Worm (Caenorhabditis elegans) whole organism, L1 larva: ENCODE data around the gene T11G6.5.

Source experiments
- C16A3.4 ChIP-seq: fragments of 150-350 bp; optimal IDR thresholded peaks from 2 replicates; lab custom pipeline; 2014; ENCODE audit warnings: missing biosample characterization, missing genetic modification characterization
- F16B12.6 ChIP-seq: fragments of 150-350 bp; optimal IDR thresholded peaks from 2 replicates; lab custom pipeline; 2014; ENCODE audit warnings: missing biosample characterization, missing genetic modification characterization
- blmp-1 ChIP-seq: fragments of 150-350 bp; optimal IDR thresholded peaks from 2 replicates; lab custom pipeline; 2014; ENCODE audit warnings: missing biosample characterization, missing genetic modification characterization
- ceh-8 ChIP-seq: fragments of 200-800 bp; sonication (Bioruptor generic); optimal IDR thresholded peaks from 2 replicates; lab custom pipeline; 2018; ENCODE audit warnings: mild to moderate bottlenecking, missing genetic modification characterization, moderate library complexity, missing compliant biosample characterization
- ceh-82 ChIP-seq, 3 experiments: fragments of 150-350 bp in 1 of 3; sonication (generic microtip) in 2 of 3; optimal IDR thresholded peaks; 2 replicates each; lab custom pipeline; 2014 to 2017; ENCODE audit warnings: missing biosample characterization in 3 of 3, missing genetic modification characterization in 3 of 3
- ceh-88 ChIP-seq: fragments of 200-800 bp; sonication (Bioruptor generic); IDR thresholded peaks from 2 replicates; pipeline ENCODE4 v1.3.6; 2022; ENCODE audit warnings: missing genetic modification characterization, missing compliant biosample characterization
- ceh-90 ChIP-seq: sonication (generic microtip); optimal IDR thresholded peaks from 2 replicates; lab custom pipeline; 2016; ENCODE audit warnings: missing genetic modification characterization, missing compliant biosample characterization
- dpl-1 ChIP-seq, 3 experiments: fragments of 150-350 bp in 2 of 3; sonication (generic microtip) in 1 of 3; optimal IDR thresholded peaks; 2 replicates each; lab custom pipeline; 2014 to 2017; ENCODE audit warnings: missing biosample characterization in 3 of 3, missing genetic modification characterization in 3 of 3, missing genetic modification reagents in 3 of 3
- dsc-1 ChIP-seq: sonication (generic microtip); optimal IDR thresholded peaks from 2 replicates; lab custom pipeline; 2016; ENCODE audit warnings: mild to moderate bottlenecking, missing genetic modification characterization, missing compliant biosample characterization
- efl-1 ChIP-seq, 4 experiments: fragments of 150-350 bp; optimal IDR thresholded peaks in 3 of 4; peaks in 1 of 4; 1 replicate in 1 of 4; 2 replicates in 3 of 4; lab custom pipeline; 2014; ENCODE audit warnings: missing biosample characterization in 2 of 4, missing genetic modification characterization in 2 of 4, missing genetic modification reagents in 2 of 4
- egl-13 ChIP-seq: sonication (generic microtip); optimal IDR thresholded peaks from 2 replicates; lab custom pipeline; 2016; ENCODE audit warnings: missing genotype, missing genetic modification reagents, missing genetic modification characterization, missing compliant biosample characterization
- elt-3 ChIP-seq, 6 experiments: fragments of 150-350 bp in 1 of 6; sonication (generic microtip); optimal IDR thresholded peaks; 2 replicates each; lab custom pipeline; 2017 to 2018; ENCODE audit warnings: missing biosample characterization in 6 of 6, missing genetic modification characterization in 6 of 6, inconsistent platforms in 1 of 6
- fkh-10 ChIP-seq: sonication (generic microtip); optimal IDR thresholded peaks from 2 replicates; lab custom pipeline; 2017; ENCODE audit warnings: missing biosample characterization, missing genetic modification reagents, missing genetic modification characterization
- fkh-8 ChIP-seq: sonication (generic microtip); optimal IDR thresholded peaks from 2 replicates; lab custom pipeline; 2016; ENCODE audit warnings: mild to moderate bottlenecking, missing genetic modification characterization, missing compliant biosample characterization
- irx-1 ChIP-seq: sonication (generic microtip); optimal IDR thresholded peaks from 2 replicates; lab custom pipeline; 2016; ENCODE audit warnings: missing genetic modification characterization, missing compliant biosample characterization
- isw-1 ChIP-seq: fragments of 200-800 bp; sonication (Bioruptor generic); IDR thresholded peaks from 2 replicates; pipeline ENCODE4 v1.3.6; 2022; ENCODE audit warnings: missing genetic modification characterization, missing compliant biosample characterization
- lin-35 ChIP-seq, 2 experiments: fragments of 150-350 bp; optimal IDR thresholded peaks; 2 replicates each; lab custom pipeline; 2014; ENCODE audit warnings: missing biosample characterization in 2 of 2, missing genetic modification characterization in 2 of 2, missing genetic modification reagents in 2 of 2
- lin-39 ChIP-seq: fragments of 150-350 bp; optimal IDR thresholded peaks from 2 replicates; lab custom pipeline; 2014; ENCODE audit warnings: missing biosample characterization, missing genetic modification reagents, missing genetic modification characterization
- lir-3 ChIP-seq: sonication (generic microtip); optimal IDR thresholded peaks from 2 replicates; lab custom pipeline; 2016; ENCODE audit warnings: mild to moderate bottlenecking, missing genetic modification characterization, moderate library complexity, missing compliant biosample characterization; ENCODE audit not compliant: poor library complexity
- lsy-2 ChIP-seq, 2 experiments: fragments of 150-350 bp; optimal IDR thresholded peaks; 2 replicates each; lab custom pipeline; 2014; ENCODE audit warnings: missing biosample characterization in 2 of 2, missing genetic modification characterization in 2 of 2
- mdl-1 ChIP-seq, 2 experiments: fragments of 150-350 bp; optimal IDR thresholded peaks; 2 replicates each; lab custom pipeline; 2014 to 2017; ENCODE audit warnings: missing biosample characterization in 2 of 2, missing genetic modification characterization in 2 of 2, inconsistent platforms in 1 of 2
- mep-1 ChIP-seq: fragments of 150-350 bp; optimal IDR thresholded peaks from 2 replicates; lab custom pipeline; 2014; ENCODE audit warnings: missing biosample characterization, missing genetic modification characterization
- nhr-11 ChIP-seq: fragments of 150-350 bp; optimal IDR thresholded peaks from 2 replicates; lab custom pipeline; 2014; ENCODE audit warnings: missing biosample characterization, missing genetic modification characterization
- nhr-12 ChIP-seq: sonication (generic microtip); optimal IDR thresholded peaks from 2 replicates; lab custom pipeline; 2017; ENCODE audit warnings: missing biosample characterization, missing genetic modification characterization
- nhr-20 ChIP-seq: sonication (generic microtip); optimal IDR thresholded peaks from 2 replicates; lab custom pipeline; 2016; ENCODE audit warnings: mild to moderate bottlenecking, missing genetic modification characterization, missing compliant biosample characterization
- nhr-237 ChIP-seq: fragments of 150-350 bp; optimal IDR thresholded peaks from 2 replicates; lab custom pipeline; 2014; ENCODE audit warnings: missing biosample characterization, missing genetic modification characterization
- nhr-47 ChIP-seq: sonication (generic microtip); optimal IDR thresholded peaks from 2 replicates; lab custom pipeline; 2016; ENCODE audit warnings: mild to moderate bottlenecking, missing genetic modification characterization, moderate library complexity, missing compliant biosample characterization
- nhr-71 ChIP-seq: sonication (generic microtip); optimal IDR thresholded peaks from 2 replicates; lab custom pipeline; 2016; ENCODE audit warnings: mild to moderate bottlenecking, missing genetic modification characterization, moderate library complexity, missing compliant biosample characterization
- nhr-84 ChIP-seq: sonication (generic microtip); optimal IDR thresholded peaks from 2 replicates; lab custom pipeline; 2017; ENCODE audit warnings: missing biosample characterization, missing genetic modification characterization
- nhr-90 ChIP-seq: sonication (generic microtip); optimal IDR thresholded peaks from 2 replicates; lab custom pipeline; 2016; ENCODE audit warnings: mild to moderate bottlenecking, missing genetic modification characterization, missing compliant biosample characterization; ENCODE audit not compliant: poor library complexity
- pqm-1 ChIP-seq: sonication (generic microtip); optimal IDR thresholded peaks from 3 replicates; lab custom pipeline; 2017; ENCODE audit warnings: missing biosample characterization, missing genetic modification characterization
- rnt-1 ChIP-seq: sonication (generic microtip); optimal IDR thresholded peaks from 2 replicates; lab custom pipeline; 2016; ENCODE audit warnings: mild to moderate bottlenecking, missing genetic modification characterization, moderate library complexity, missing compliant biosample characterization
- skn-1 ChIP-seq: fragments of 150-350 bp; optimal IDR thresholded peaks from 2 replicates; lab custom pipeline; 2014; ENCODE audit warnings: missing biosample characterization, missing genetic modification characterization
- snpc-4 ChIP-seq: fragments of 150-350 bp; optimal IDR thresholded peaks from 2 replicates; lab custom pipeline; 2014; ENCODE audit warnings: missing biosample characterization, missing genetic modification characterization
- snu-23 ChIP-seq: sonication (generic microtip); optimal IDR thresholded peaks from 2 replicates; lab custom pipeline; 2016; ENCODE audit warnings: missing genetic modification characterization, missing compliant biosample characterization
- swsn-7 ChIP-seq: sonication (generic microtip); optimal IDR thresholded peaks from 2 replicates; lab custom pipeline; 2016; ENCODE audit warnings: missing genetic modification characterization, missing compliant biosample characterization
- tbx-2 ChIP-seq: sonication (generic microtip); optimal IDR thresholded peaks from 2 replicates; lab custom pipeline; 2016; ENCODE audit warnings: missing genetic modification characterization, missing compliant biosample characterization
- unc-130 ChIP-seq: fragments of 150-350 bp; optimal IDR thresholded peaks from 2 replicates; lab custom pipeline; 2017; ENCODE audit warnings: missing biosample characterization, missing genetic modification characterization, inconsistent platforms
- unc-30 ChIP-seq: sonication (generic microtip); optimal IDR thresholded peaks from 2 replicates; lab custom pipeline; 2017; ENCODE audit warnings: missing biosample characterization, missing genetic modification characterization
- xbp-1 ChIP-seq: sonication (generic microtip); optimal IDR thresholded peaks from 2 replicates; lab custom pipeline; 2016; ENCODE audit warnings: missing genetic modification characterization, missing compliant biosample characterization

Gene T11G6.5

ce11 chrIV:10842705-10843364 is at the start of gene T11G6.5:
Gene T11G6.5, minus strand, starts transcription at chrIV:10842755.
- TF ChIP-seq dsc-1 (tag; lab: Kevin White, UChicago) (peak; percentile 3), swsn-7 (tag; lab: Kevin White, UChicago) (peak; percentile 16), nhr-47 (tag; lab: Kevin White, UChicago) (peak; percentile 10), rnt-1 (tag; lab: Kevin White, UChicago) (peak; percentile 49), unc-30 (tag; lab: Kevin White, UChicago) (no peak), fkh-8 (tag; lab: Kevin White, UChicago) (no peak), ceh-88 (GFP tag; lab: Robert Waterston, UW) (no peak), skn-1 (tag; lab: Kevin White, UChicago) (peak; percentile 37), unc-130 (tag; lab: Kevin White, UChicago) (peak; percentile 14), lsy-2 (tag; optimal IDR thresholded peaks at IDR 0.05; lab: Kevin White, UChicago) (peak; percentile 87 to 97), mdl-1 (tag; optimal IDR thresholded peaks at IDR 0.05; lab: Kevin White, UChicago) (peak in 1 of 2 experiments; percentile 59), dpl-1 (GFP tag; optimal IDR thresholded peaks at IDR 0.05; lab: Kevin White, UChicago) (peak in 2 of 3 experiments; percentile 46 to 51), xbp-1 (tag; lab: Kevin White, UChicago) (peak; percentile 37), blmp-1 (tag; lab: Kevin White, UChicago) (peak; percentile 4), efl-1 (optimal IDR thresholded peaks at IDR 0.05; lab: Kevin White, UChicago) (peak; percentile 39 to 52), efl-1 (GFP tag; optimal IDR thresholded peaks at IDR 0.05 in 1 of 2; lab: Kevin White, UChicago) (peak; percentile 48 to 95), tbx-2 (tag; lab: Kevin White, UChicago) (peak; percentile 4), isw-1 (no peak), lin-35 (GFP tag; optimal IDR thresholded peaks at IDR 0.05; lab: Kevin White, UChicago) (peak; percentile 3 to 65), elt-3 (tag; optimal IDR thresholded peaks at IDR 0.05; lab: Kevin White, UChicago) (no peak), nhr-12 (tag; lab: Kevin White, UChicago) (no peak), snpc-4 (peak; percentile 6), ceh-82 (tag; optimal IDR thresholded peaks at IDR 0.05; lab: Kevin White, UChicago) (peak in 1 of 3 experiments; percentile 33), mep-1 (tag; lab: Kevin White, UChicago) (peak; percentile 45), snu-23 (GFP tag; lab: Kevin White, UChicago) (peak; percentile 50), F16B12.6 (peak; percentile 81), nhr-84 (tag; lab: Kevin White, UChicago) (no peak), nhr-11 (tag; lab: Kevin White, UChicago) (no peak), nhr-20 (peak; percentile 18), fkh-10 (GFP tag; lab: Kevin White, UChicago) (no peak), nhr-71 (tag; lab: Kevin White, UChicago) (peak; percentile 48)

- TF ChIP-seq ceh-90 (tag; lab: Kevin White, UChicago), result no peak
- no peak for TF ChIP-seq irx-1
- no peak for TF ChIP-seq ceh-8 (GFP tag; lab: Kevin White, UChicago)
- TF ChIP-seq egl-13, result no peak
- no peak for TF ChIP-seq ceh-82 (tag; optimal IDR thresholded peaks at IDR 0.05; lab: Kevin White, UChicago)
- no peak for TF ChIP-seq isw-1
- no peak for TF ChIP-seq pqm-1 (tag; lab: Kevin White, UChicago)
- no peak for TF ChIP-seq C16A3.4
- no peak for TF ChIP-seq lin-35 (GFP tag; optimal IDR thresholded peaks at IDR 0.05; lab: Kevin White, UChicago)
- no peak for TF ChIP-seq nhr-90
- no peak for TF ChIP-seq lsy-2 (tag; optimal IDR thresholded peaks at IDR 0.05; lab: Kevin White, UChicago)
- no peak for TF ChIP-seq swsn-7 (tag; lab: Kevin White, UChicago)
- TF ChIP-seq lir-3 (tag; lab: Kevin White, UChicago), result no peak
- TF ChIP-seq nhr-237 (tag; lab: Kevin White, UChicago), result no peak
- no peak for TF ChIP-seq lin-39 (tag; lab: Kevin White, UChicago)
Measured at ce11 chrIV:10891993-10892392, 49.4 kb upstream of the T11G6.5 start, which contains the start of gene srlf-12. Gene srlf-12, minus strand, starts transcription at chrIV:10892093.
